Worm (Caenorhabditis elegans) whole organism, L4/young adult: ENCODE results near the gene T23F4.2.

ENCODE experiments used
- W03F9.2 ChIP-seq: fragments of 150-350 bp; optimal IDR thresholded peaks from 2 replicates; lab custom pipeline; 2014; ENCODE audit warnings: missing biosample characterization, missing genetic modification characterization
- him-1 ChIP-seq: sonication (generic microtip); optimal IDR thresholded peaks from 2 replicates; lab custom pipeline; 2016; ENCODE audit warnings: missing genotype, missing genetic modification reagents, missing genetic modification characterization, missing compliant biosample characterization

DNA sequence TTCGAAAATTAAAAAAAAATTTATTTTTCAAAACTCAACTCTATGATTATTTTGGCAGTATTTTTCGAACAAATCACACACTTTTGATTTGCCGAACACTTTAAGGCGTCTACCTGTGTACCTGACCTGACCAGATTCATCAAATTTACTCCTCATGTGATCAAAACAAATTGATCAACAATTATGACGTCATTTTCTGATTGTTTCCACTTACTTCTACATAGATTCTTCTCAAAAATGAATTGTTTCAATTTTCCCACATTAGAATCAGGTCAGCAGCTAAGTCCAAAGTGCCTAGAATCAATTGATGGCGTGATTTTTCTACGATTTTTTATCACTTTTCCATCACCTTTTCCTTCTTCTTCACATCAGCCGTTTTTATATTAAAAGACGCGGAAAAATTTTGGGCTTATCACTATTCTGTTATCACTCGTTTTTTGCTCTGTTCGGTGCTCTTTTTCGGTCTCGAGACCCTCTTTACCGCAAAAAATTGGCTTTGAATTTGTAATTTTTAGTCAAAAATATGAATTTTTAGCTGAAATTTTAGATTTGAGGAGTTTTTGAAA lies 20.1 kb upstream of the T23F4.2 start:
- TF ChIP-seq him-1 (tag; lab: Kevin White, UChicago) (no peak), W03F9.2 (tag; lab: Kevin White, UChicago) (no peak)
